Worm (Caenorhabditis elegans) whole organism, mixed stage, embryonic: ENCODE measurements around the gene dmsr-12.

ENCODE experiments used
- blmp-1 ChIP-seq: fragments of 150-350 bp; optimal IDR thresholded peaks from 2 replicates; lab custom pipeline; 2014; ENCODE audit warnings: missing biosample characterization, missing genetic modification characterization
- hlh-1 ChIP-seq: fragments of 150-350 bp; optimal IDR thresholded peaks from 2 replicates; lab custom pipeline; 2014; ENCODE audit warnings: missing biosample characterization, missing genetic modification reagents, missing genetic modification characterization
- lin-13 ChIP-seq: fragments of 150-350 bp; optimal IDR thresholded peaks from 2 replicates; lab custom pipeline; 2014; ENCODE audit warnings: missing biosample characterization, missing genetic modification characterization
- nhr-2 ChIP-seq: fragments of 150-350 bp; optimal IDR thresholded peaks from 2 replicates; lab custom pipeline; 2014; ENCODE audit warnings: missing biosample characterization, missing genetic modification characterization

- no peak for TF ChIP-seq lin-13 (tag; lab: Kevin White, UChicago)
- no peak for TF ChIP-seq nhr-2
- no peak for TF ChIP-seq blmp-1 (tag; lab: Kevin White, UChicago)
- TF ChIP-seq hlh-1 (tag; lab: Kevin White, UChicago) = no peak
Measured at ce11 chrV:6823432-6823831, 17.2 kb upstream of the dmsr-12 start.
